Worm (Caenorhabditis elegans) whole organism, mixed stage, embryonic: ENCODE data around the gene F35F10.13.

ENCODE experiments used
- M03D4.4 ChIP-seq: sonication (generic microtip); optimal IDR thresholded peaks from 2 replicates; lab custom pipeline; 2017; ENCODE audit warnings: mild to moderate bottlenecking, missing genetic modification characterization, missing compliant biosample characterization
- bed-3 ChIP-seq: fragments of 200-800 bp; sonication (Bioruptor generic); optimal IDR thresholded peaks from 3 replicates; lab custom pipeline; 2018; ENCODE audit warnings: mild to moderate bottlenecking, missing genetic modification characterization, moderate library complexity, missing compliant biosample characterization
- blmp-1 ChIP-seq: fragments of 150-350 bp; optimal IDR thresholded peaks from 2 replicates; lab custom pipeline; 2014; ENCODE audit warnings: missing biosample characterization, missing genetic modification characterization
- ceh-39 ChIP-seq: fragments of 150-350 bp; optimal IDR thresholded peaks from 2 replicates; lab custom pipeline; 2014; ENCODE audit warnings: missing biosample characterization, missing genetic modification characterization
- ceh-43 ChIP-seq: fragments of 200-800 bp; sonication (Bioruptor generic); optimal IDR thresholded peaks from 2 replicates; lab custom pipeline; 2018; ENCODE audit warnings: mild to moderate bottlenecking, missing genetic modification characterization, moderate library complexity, missing compliant biosample characterization
- ceh-83 ChIP-seq: fragments of 200-800 bp; sonication (Bioruptor generic); optimal IDR thresholded peaks from 2 replicates; lab custom pipeline; 2018; ENCODE audit warnings: mild to moderate bottlenecking, missing genetic modification characterization, missing compliant biosample characterization
- ces-1 ChIP-seq: fragments of 150-350 bp; optimal IDR thresholded peaks from 2 replicates; lab custom pipeline; 2014; ENCODE audit warnings: missing biosample characterization, missing genetic modification reagents, missing genetic modification characterization
- cnd-1 ChIP-seq: fragments of 200-800 bp; sonication (Bioruptor generic); optimal IDR thresholded peaks from 2 replicates; lab custom pipeline; 2018; ENCODE audit warnings: mild to moderate bottlenecking, missing genetic modification characterization, missing compliant biosample characterization
- drap-1 ChIP-seq: fragments of 200-800 bp; sonication (Bioruptor generic); optimal IDR thresholded peaks from 3 replicates; lab custom pipeline; 2018; ENCODE audit warnings: mild to moderate bottlenecking, missing genetic modification characterization, missing compliant biosample characterization
- elt-1 ChIP-seq: sonication (generic microtip); optimal IDR thresholded peaks from 2 replicates; lab custom pipeline; 2017; ENCODE audit warnings: missing genetic modification characterization, mild to moderate bottlenecking, missing compliant biosample characterization, antibody characterized with exemption, moderate library complexity, borderline replicate concordance; ENCODE audit not compliant: insufficient read depth
- elt-3 ChIP-seq: fragments of 150-350 bp; optimal IDR thresholded peaks from 2 replicates; lab custom pipeline; 2014; ENCODE audit warnings: missing biosample characterization, missing genetic modification characterization
- flh-1 ChIP-seq: fragments of 200-800 bp; sonication (Bioruptor generic); optimal IDR thresholded peaks from 2 replicates; lab custom pipeline; 2018; ENCODE audit warnings: mild to moderate bottlenecking, missing genetic modification characterization, moderate library complexity, missing compliant biosample characterization
- ham-2 ChIP-seq: fragments of 200-800 bp; sonication (Bioruptor generic); optimal IDR thresholded peaks from 2 replicates; lab custom pipeline; 2018; ENCODE audit warnings: mild to moderate bottlenecking, missing genetic modification characterization, missing compliant biosample characterization
- hlh-1 ChIP-seq: fragments of 150-350 bp; optimal IDR thresholded peaks from 2 replicates; lab custom pipeline; 2014; ENCODE audit warnings: missing biosample characterization, missing genetic modification reagents, missing genetic modification characterization
- lin-13 ChIP-seq: fragments of 150-350 bp; optimal IDR thresholded peaks from 2 replicates; lab custom pipeline; 2014; ENCODE audit warnings: missing biosample characterization, missing genetic modification characterization
- lin-32 ChIP-seq: fragments of 200-800 bp; sonication (Bioruptor generic); optimal IDR thresholded peaks from 2 replicates; lab custom pipeline; 2018; ENCODE audit warnings: mild to moderate bottlenecking, missing genetic modification characterization, missing compliant biosample characterization
- lsy-2 ChIP-seq: fragments of 150-350 bp; optimal IDR thresholded peaks from 2 replicates; lab custom pipeline; 2014; ENCODE audit warnings: missing biosample characterization, missing genetic modification characterization
- mab-5 ChIP-seq: fragments of 150-350 bp; optimal IDR thresholded peaks from 2 replicates; lab custom pipeline; 2014; ENCODE audit warnings: missing biosample characterization, missing genetic modification characterization
- mep-1 ChIP-seq: fragments of 150-350 bp; optimal IDR thresholded peaks from 2 replicates; lab custom pipeline; 2017; ENCODE audit warnings: missing biosample characterization, missing genetic modification reagents, missing genetic modification characterization, inconsistent platforms
- mls-2 ChIP-seq: sonication (generic microtip); optimal IDR thresholded peaks from 2 replicates; lab custom pipeline; 2016; ENCODE audit warnings: mild to moderate bottlenecking, missing genetic modification characterization, moderate library complexity, missing compliant biosample characterization
- nhr-2 ChIP-seq: fragments of 150-350 bp; optimal IDR thresholded peaks from 2 replicates; lab custom pipeline; 2014; ENCODE audit warnings: missing biosample characterization, missing genetic modification characterization
- nhr-237 ChIP-seq: fragments of 150-350 bp; optimal IDR thresholded peaks from 2 replicates; lab custom pipeline; 2014; ENCODE audit warnings: missing biosample characterization, missing genetic modification characterization
- nhr-28 ChIP-seq: fragments of 150-350 bp; optimal IDR thresholded peaks from 2 replicates; lab custom pipeline; 2014; ENCODE audit warnings: missing biosample characterization, missing genetic modification characterization
- nhr-76 ChIP-seq: sonication (generic microtip); optimal IDR thresholded peaks from 2 replicates; lab custom pipeline; 2017; ENCODE audit warnings: missing biosample characterization, missing genetic modification characterization
- pha-4 ChIP-seq: fragments of 150-350 bp; optimal IDR thresholded peaks from 2 replicates; lab custom pipeline; 2018; ENCODE audit warnings: missing biosample characterization, missing genetic modification reagents, missing genetic modification characterization
- snpc-4 ChIP-seq: fragments of 150-350 bp; optimal IDR thresholded peaks from 2 replicates; lab custom pipeline; 2014; ENCODE audit warnings: missing biosample characterization, missing genetic modification characterization
- sptf-1 ChIP-seq: sonication (generic microtip); optimal IDR thresholded peaks from 2 replicates; lab custom pipeline; 2017; ENCODE audit warnings: mild to moderate bottlenecking, missing genetic modification characterization, moderate library complexity, missing compliant biosample characterization
- tbx-8 ChIP-seq: fragments of 200-800 bp; sonication (Bioruptor generic); optimal IDR thresholded peaks from 2 replicates; lab custom pipeline; 2018; ENCODE audit warnings: mild to moderate bottlenecking, missing genetic modification characterization, moderate library complexity, missing compliant biosample characterization
- unc-120 ChIP-seq: sonication (generic microtip); optimal IDR thresholded peaks from 2 replicates; lab custom pipeline; 2017; ENCODE audit warnings: missing genetic modification characterization, missing compliant biosample characterization; ENCODE audit not compliant: poor library complexity, severe bottlenecking
- unc-39 ChIP-seq: fragments of 150-350 bp; optimal IDR thresholded peaks from 2 replicates; lab custom pipeline; 2014; ENCODE audit warnings: missing biosample characterization, missing genetic modification characterization
- unc-62 ChIP-seq: fragments of 150-350 bp; optimal IDR thresholded peaks from 2 replicates; lab custom pipeline; 2014; ENCODE audit warnings: missing biosample characterization, missing genetic modification reagents, missing genetic modification characterization
- zip-8 ChIP-seq: fragments of 150-350 bp; optimal IDR thresholded peaks from 2 replicates; lab custom pipeline; 2014; ENCODE audit warnings: missing biosample characterization, missing genetic modification characterization
- ztf-11 ChIP-seq: fragments of 150-350 bp; optimal IDR thresholded peaks from 2 replicates; lab custom pipeline; 2014; ENCODE audit warnings: missing biosample characterization, missing genetic modification characterization

Gene F35F10.13

DNA sequence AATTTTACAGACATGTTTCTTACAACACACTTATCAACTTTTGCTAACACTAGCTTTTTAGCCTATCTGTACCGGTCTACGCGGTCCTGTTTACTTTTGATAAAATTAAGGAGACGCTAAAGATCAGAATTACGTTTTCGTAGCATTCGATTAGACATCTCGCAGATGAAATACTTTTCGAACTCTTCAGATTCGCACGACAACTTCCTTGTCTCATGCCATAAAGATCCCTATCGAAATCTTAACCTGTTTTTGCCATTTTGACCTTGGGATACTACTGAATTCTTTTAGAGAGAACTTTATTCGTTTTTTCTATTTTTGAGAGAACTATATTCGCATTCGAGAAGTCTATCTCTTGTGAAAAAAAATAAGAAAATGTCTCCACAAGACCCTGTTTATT, 14.5 kb upstream of the F35F10.13 start, which contains the start of gene C17B7.5:
Gene C17B7.5, plus strand, starts transcription at position 301 of the 400 bp plus-strand sequence.
- TF ChIP-seq mep-1 (tag; lab: Kevin White, UChicago) (no peak), elt-1 (tag; lab: Kevin White, UChicago) (no peak), pha-4 (tag; lab: Kevin White, UChicago) (no peak), unc-120 (tag; lab: Kevin White, UChicago) (no peak), lin-32 (GFP tag; lab: Kevin White, UChicago) (no peak), nhr-237 (tag; lab: Kevin White, UChicago) (no peak), unc-62 (GFP tag; lab: Kevin White, UChicago) (no peak), ceh-83 (no peak), ceh-43 (GFP tag; lab: Kevin White, UChicago) (no peak), hlh-1 (tag; lab: Kevin White, UChicago) (no peak), nhr-28 (no peak)
- TF ChIP-seq, all 35 proteins: peak for 0

DNA sequence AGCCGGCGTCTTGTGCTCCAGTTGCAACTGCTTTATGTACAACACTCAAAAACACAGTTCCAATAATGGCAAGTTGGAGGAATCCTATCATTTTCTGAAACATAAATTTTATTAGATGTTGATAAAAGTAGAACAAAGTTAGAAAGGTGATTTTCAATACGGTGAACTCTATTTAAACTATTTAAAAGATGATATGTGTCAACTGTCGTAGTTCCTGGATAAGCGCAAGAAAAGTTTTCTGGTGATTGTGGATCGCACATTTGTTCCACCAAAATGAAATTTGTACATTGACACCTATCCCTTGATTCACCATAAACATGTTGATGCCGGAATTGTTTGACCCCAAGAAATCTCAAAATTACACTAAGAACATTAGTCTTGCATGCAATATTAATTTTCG, 13.1 kb upstream of the F35F10.13 start, which contains the start of gene C17B7.9:
Gene C17B7.9, minus strand, starts transcription at position 101 of the 400 bp plus-strand sequence.
- TF ChIP-seq cnd-1 (tag; lab: Kevin White, UChicago) (no peak), unc-39 (tag; lab: Kevin White, UChicago) (no peak), zip-8 (no peak), ceh-83 (no peak), mab-5 (tag; lab: Kevin White, UChicago) (no peak), pha-4 (tag; lab: Kevin White, UChicago) (no peak), snpc-4 (no peak), drap-1 (GFP tag; lab: Kevin White, UChicago) (no peak), mep-1 (tag; lab: Kevin White, UChicago) (no peak), blmp-1 (tag; lab: Kevin White, UChicago) (no peak), bed-3 (no peak), elt-1 (tag; lab: Kevin White, UChicago) (no peak), M03D4.4 (tag; lab: Kevin White, UChicago) (no peak), flh-1 (GFP tag; lab: Kevin White, UChicago) (no peak), ceh-39 (no peak)

DNA sequence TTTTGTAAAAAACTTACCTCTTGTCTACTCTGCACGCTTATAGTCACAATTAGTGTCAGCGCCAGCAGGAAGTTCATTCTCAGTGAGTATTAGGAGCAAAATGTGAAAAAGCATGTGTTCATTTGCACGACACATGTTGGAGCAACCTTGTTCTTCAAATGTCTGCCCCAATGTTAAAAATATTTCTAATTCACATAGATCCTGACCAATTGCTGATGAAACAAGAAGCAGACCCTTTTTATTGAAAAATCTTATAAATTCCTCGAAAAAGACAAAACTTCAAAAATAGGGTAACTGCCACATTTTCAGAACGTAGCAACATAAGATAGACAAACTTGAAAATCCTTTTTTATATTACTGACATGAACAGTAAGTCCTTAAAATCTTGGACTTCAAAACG, 5.3 kb upstream of the F35F10.13 start, which contains the start of gene C17B7.8:
Gene C17B7.8, minus strand, starts transcription at position 101 of the 400 bp plus-strand sequence.
- no peak for TF ChIP-seq elt-1 (tag; lab: Kevin White, UChicago)
- no peak for TF ChIP-seq nhr-237 (tag; lab: Kevin White, UChicago)
- TF ChIP-seq nhr-2 (tag; lab: Kevin White, UChicago), result no peak
- no peak for TF ChIP-seq elt-3 (tag; lab: Kevin White, UChicago)
- no peak for TF ChIP-seq flh-1 (GFP tag; lab: Kevin White, UChicago)
- TF ChIP-seq snpc-4, result no peak
- TF ChIP-seq cnd-1 (tag; lab: Kevin White, UChicago), result no peak
- TF ChIP-seq ham-2 (GFP tag; lab: Kevin White, UChicago), result no peak
- TF ChIP-seq tbx-8 (GFP tag; lab: Kevin White, UChicago), result no peak
- no peak for TF ChIP-seq zip-8
- no peak for TF ChIP-seq lin-13
- TF ChIP-seq unc-62 (GFP tag; lab: Kevin White, UChicago), result no peak
- TF ChIP-seq ceh-83, result no peak
- TF ChIP-seq ces-1, result no peak
- no peak for TF ChIP-seq lin-32 (GFP tag; lab: Kevin White, UChicago)
- no peak for TF ChIP-seq ztf-11
- no peak for TF ChIP-seq drap-1 (GFP tag; lab: Kevin White, UChicago)
- TF ChIP-seq mab-5 (tag; lab: Kevin White, UChicago), result no peak

DNA sequence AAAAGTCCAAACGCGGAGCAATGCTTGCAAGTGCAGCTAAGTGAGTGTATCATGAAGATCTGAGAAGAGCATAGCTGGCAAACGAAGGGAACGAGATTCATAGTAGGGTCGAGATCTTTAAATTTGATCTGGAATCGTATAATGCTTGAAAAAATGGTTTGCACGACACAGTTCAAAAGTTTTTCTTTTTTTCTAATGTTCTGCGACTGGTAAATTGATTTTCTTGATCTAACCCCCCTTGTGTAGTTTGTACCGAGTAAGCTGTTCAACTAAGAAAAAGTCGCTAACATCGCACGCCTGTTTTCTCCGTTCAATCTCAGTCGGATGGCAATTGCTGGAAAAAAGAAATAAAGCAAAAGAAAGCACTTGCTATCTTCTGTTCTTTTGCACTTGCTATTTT, 1.6 kb upstream of the F35F10.13 start, which contains the start of gene C17B7.14:
Gene C17B7.14, minus strand, starts transcription at position 101 of the 400 bp plus-strand sequence.
- no peak for TF ChIP-seq ztf-11
- TF ChIP-seq tbx-8 (GFP tag; lab: Kevin White, UChicago), result no peak
- no peak for TF ChIP-seq unc-62 (GFP tag; lab: Kevin White, UChicago)
- TF ChIP-seq nhr-28, result no peak
- TF ChIP-seq flh-1 (GFP tag; lab: Kevin White, UChicago), result no peak
- TF ChIP-seq nhr-76, result no peak
- no peak for TF ChIP-seq lsy-2
- no peak for TF ChIP-seq zip-8
- no peak for TF ChIP-seq hlh-1 (tag; lab: Kevin White, UChicago)
- no peak for TF ChIP-seq cnd-1 (tag; lab: Kevin White, UChicago)
- no peak for TF ChIP-seq mep-1 (tag; lab: Kevin White, UChicago)
- TF ChIP-seq mls-2 (tag; lab: Kevin White, UChicago), result no peak
- TF ChIP-seq sptf-1, result no peak
